Fruit fly (Drosophila melanogaster) whole organism, embryonic: ENCODE results near the gene CHES-1-like.
A peak's percentile ranks its signal among the peaks of the same experiment; 100 is the strongest.

ENCODE experiments used
- Aef1 ChIP-seq: fragments of 200-800 bp; sonication (Bioruptor generic); IDR thresholded peaks from 3 replicates; pipeline ENCODE4 v1.3.6; 2022; ENCODE audit warnings: missing biosample characterization, missing genetic modification characterization
- Asciz ChIP-seq: fragments of 200-800 bp; sonication (Bioruptor generic); optimal IDR thresholded peaks from 2 replicates; lab custom pipeline; 2017; ENCODE audit warnings: missing biosample characterization, mild to moderate bottlenecking, missing genetic modification characterization, missing genetic modification reagents
- Atf3 ChIP-seq: fragments of 200-800 bp; sonication (Bioruptor generic); optimal IDR thresholded peaks from 3 replicates; lab custom pipeline; 2016; ENCODE audit warnings: missing biosample characterization, missing genetic modification characterization
- CG10321 ChIP-seq: fragments of 200-800 bp; sonication (Bioruptor generic); IDR thresholded peaks from 2 replicates; pipeline ENCODE4 v1.3.6; 2022; ENCODE audit warnings: missing biosample characterization, missing genetic modification characterization
- CG10654 ChIP-seq: fragments of 200-800 bp; sonication (Bioruptor generic); optimal IDR thresholded peaks from 2 replicates; lab custom pipeline; 2016; ENCODE audit warnings: missing biosample characterization, missing genetic modification characterization
- CG12299 ChIP-seq: fragments of 200-800 bp; sonication (Bioruptor generic); optimal IDR thresholded peaks from 2 replicates; lab custom pipeline; 2018; ENCODE audit warnings: missing biosample characterization, mild to moderate bottlenecking, missing genetic modification characterization
- CG12769 ChIP-seq: fragments of 200-800 bp; sonication (Bioruptor generic); optimal IDR thresholded peaks from 2 replicates; lab custom pipeline; 2019; ENCODE audit warnings: missing biosample characterization, mild to moderate bottlenecking, missing genetic modification characterization, moderate library complexity
- CG13296 ChIP-seq: fragments of 200-800 bp; sonication (Bioruptor generic); optimal IDR thresholded peaks from 3 replicates; lab custom pipeline; 2018; ENCODE audit warnings: missing biosample characterization, mild to moderate bottlenecking, missing genetic modification characterization
- CG13775 ChIP-seq: fragments of 200-800 bp; sonication (Bioruptor generic); optimal IDR thresholded peaks from 3 replicates; lab custom pipeline; 2017; ENCODE audit warnings: missing biosample characterization, mild to moderate bottlenecking, missing genetic modification characterization
- CG17385 ChIP-seq: fragments of 200-800 bp; sonication (Bioruptor generic); optimal IDR thresholded peaks from 3 replicates; lab custom pipeline; 2018; ENCODE audit warnings: missing biosample characterization, mild to moderate bottlenecking, missing genetic modification characterization
- CG17802 ChIP-seq: fragments of 200-800 bp; sonication (Bioruptor generic); optimal IDR thresholded peaks from 2 replicates; lab custom pipeline; 2018; ENCODE audit warnings: missing biosample characterization, mild to moderate bottlenecking, missing genetic modification characterization, moderate library complexity
- CG1792 ChIP-seq: fragments of 200-800 bp; sonication (Bioruptor generic); optimal IDR thresholded peaks from 2 replicates; lab custom pipeline; 2016; ENCODE audit warnings: missing biosample characterization, missing genetic modification characterization
- CG2129 ChIP-seq: fragments of 200-800 bp; sonication (Bioruptor generic); IDR thresholded peaks from 2 replicates; pipeline ENCODE4 v1.3.6; 2022; ENCODE audit warnings: missing biosample characterization, missing genetic modification characterization; ENCODE audit not compliant: partially characterized antibody
- CG2678 ChIP-seq: fragments of 200-800 bp; sonication (Bioruptor generic); optimal IDR thresholded peaks from 3 replicates; lab custom pipeline; 2019; ENCODE audit warnings: missing biosample characterization, mild to moderate bottlenecking, missing genetic modification characterization, moderate library complexity
- CG31441 ChIP-seq: fragments of 200-800 bp; sonication (Bioruptor generic); IDR thresholded peaks from 2 replicates; pipeline ENCODE4 v1.3.6; 2022; ENCODE audit warnings: missing biosample characterization, missing genetic modification characterization
- CG4282 ChIP-seq: fragments of 200-800 bp; sonication (Bioruptor generic); optimal IDR thresholded peaks from 2 replicates; lab custom pipeline; 2016; ENCODE audit warnings: missing biosample characterization, missing genetic modification characterization
- CG4617 ChIP-seq: fragments of 200-800 bp; sonication (Bioruptor generic); optimal IDR thresholded peaks from 3 replicates; lab custom pipeline; 2016; ENCODE audit warnings: missing biosample characterization, missing genetic modification characterization, borderline replicate concordance
- CG5180 ChIP-seq: fragments of 200-800 bp; sonication (Bioruptor generic); optimal IDR thresholded peaks from 3 replicates; lab custom pipeline; 2017; ENCODE audit warnings: missing biosample characterization, missing genetic modification characterization, mild to moderate bottlenecking, moderate library complexity, missing genetic modification reagents
- CG6765 ChIP-seq: fragments of 200-800 bp; sonication (Bioruptor generic); optimal IDR thresholded peaks from 3 replicates; lab custom pipeline; 2017; ENCODE audit warnings: missing biosample characterization, mild to moderate bottlenecking, missing genetic modification characterization
- CG7556 ChIP-seq: fragments of 200-800 bp; sonication (Bioruptor generic); optimal IDR thresholded peaks from 2 replicates; lab custom pipeline; 2017; ENCODE audit warnings: missing biosample characterization, mild to moderate bottlenecking, missing genetic modification characterization
- CG9727 ChIP-seq: fragments of 200-800 bp; sonication (Bioruptor generic); optimal IDR thresholded peaks from 3 replicates; lab custom pipeline; 2017; ENCODE audit warnings: missing biosample characterization, mild to moderate bottlenecking, missing genetic modification characterization
- Dbx ChIP-seq: fragments of 200-800 bp; sonication (Bioruptor generic); IDR thresholded peaks from 3 replicates; pipeline ENCODE4 v1.3.6; 2022; ENCODE audit warnings: missing biosample characterization, missing genetic modification characterization
- Drgx ChIP-seq: fragments of 200-800 bp; sonication (Bioruptor generic); IDR thresholded peaks from 2 replicates; pipeline ENCODE4 v1.3.6; 2022; ENCODE audit warnings: missing biosample characterization, missing genetic modification characterization
- E2f1 ChIP-seq: fragments of 200-800 bp; sonication (Bioruptor generic); IDR thresholded peaks from 2 replicates; pipeline ENCODE4 v1.3.6; 2022; ENCODE audit warnings: missing biosample characterization, missing genetic modification characterization
- Hsf ChIP-seq: fragments of 200-800 bp; sonication (Bioruptor generic); optimal IDR thresholded peaks from 3 replicates; lab custom pipeline; 2016; ENCODE audit warnings: missing biosample characterization, missing genetic modification characterization
- Med ChIP-seq: fragments of 200-800 bp; sonication (Bioruptor generic); peaks from one replicate; lab custom pipeline; 2016; ENCODE audit warnings: missing biosample characterization, missing genetic modification characterization, mild to moderate bottlenecking, inconsistent platforms, moderate library complexity
- Oli ChIP-seq: fragments of 200-800 bp; sonication (Bioruptor generic); optimal IDR thresholded peaks from 2 replicates; lab custom pipeline; 2018; ENCODE audit warnings: missing biosample characterization, mild to moderate bottlenecking, missing genetic modification characterization, moderate library complexity
- Ravus ChIP-seq: fragments of 200-800 bp; sonication (Bioruptor generic); IDR thresholded peaks from 2 replicates; pipeline ENCODE4 v1.3.6; 2022; ENCODE audit warnings: missing biosample characterization, missing genetic modification characterization
- Scr ChIP-seq: fragments of 200-800 bp; sonication (Bioruptor generic); IDR thresholded peaks from 2 replicates; pipeline ENCODE4 v1.3.6; 2022; ENCODE audit warnings: missing biosample characterization, missing genetic modification characterization; ENCODE audit not compliant: partially characterized antibody
- Taf1 ChIP-seq: fragments of 200-800 bp; sonication (Bioruptor generic); IDR thresholded peaks from 2 replicates; pipeline ENCODE4 v1.3.6; 2022; ENCODE audit warnings: missing biosample characterization, missing genetic modification characterization
- Xbp1 ChIP-seq: fragments of 200-800 bp; sonication (Bioruptor generic); optimal IDR thresholded peaks from 3 replicates; lab custom pipeline; 2016; ENCODE audit warnings: missing biosample characterization, mild to moderate bottlenecking, missing genetic modification characterization
- ac ChIP-seq: fragments of 200-800 bp; sonication (Bioruptor generic); optimal IDR thresholded peaks from 3 replicates; lab custom pipeline; 2017; ENCODE audit warnings: missing biosample characterization, mild to moderate bottlenecking, missing genetic modification characterization
- bbx ChIP-seq: fragments of 200-800 bp; sonication (Bioruptor generic); IDR thresholded peaks from 2 replicates; pipeline ENCODE4 v1.3.6; 2022; ENCODE audit warnings: missing biosample characterization, missing genetic modification characterization; ENCODE audit not compliant: partially characterized antibody
- caup ChIP-seq: fragments of 200-800 bp; sonication (Bioruptor generic); optimal IDR thresholded peaks from 3 replicates; lab custom pipeline; 2017; ENCODE audit warnings: missing biosample characterization, mild to moderate bottlenecking, missing genetic modification characterization, moderate library complexity; ENCODE audit not compliant: severe bottlenecking
- grau ChIP-seq: fragments of 200-800 bp; optimal IDR thresholded peaks from 3 replicates; lab custom pipeline; 2019; ENCODE audit warnings: missing biosample characterization, mild to moderate bottlenecking, missing genetic modification characterization, moderate library complexity
- ham ChIP-seq: fragments of 200-800 bp; sonication (Bioruptor generic); IDR thresholded peaks from 2 replicates; pipeline ENCODE4 v1.3.6; 2022; ENCODE audit warnings: missing biosample characterization, missing genetic modification characterization
- hb ChIP-seq: fragments of 200-800 bp; sonication (Bioruptor generic); IDR thresholded peaks from 3 replicates; pipeline ENCODE4 v1.3.6; 2022; ENCODE audit warnings: missing biosample characterization, missing genetic modification characterization; ENCODE audit not compliant: partially characterized antibody
- ind ChIP-seq: fragments of 200-800 bp; sonication (Bioruptor generic); optimal IDR thresholded peaks from 3 replicates; lab custom pipeline; 2016; ENCODE audit warnings: missing biosample characterization, missing genetic modification characterization
- maf-S ChIP-seq: fragments of 200-800 bp; sonication (Bioruptor generic); optimal IDR thresholded peaks from 2 replicates; lab custom pipeline; 2016; ENCODE audit warnings: missing biosample characterization, missing genetic modification characterization
- pfk ChIP-seq: fragments of 200-800 bp; sonication (Bioruptor generic); optimal IDR thresholded peaks from 2 replicates; lab custom pipeline; 2018; ENCODE audit warnings: missing biosample characterization, mild to moderate bottlenecking, missing genetic modification characterization, moderate library complexity
- row ChIP-seq: fragments of 200-800 bp; sonication (Bioruptor generic); IDR thresholded peaks from 3 replicates; pipeline ENCODE4 v1.3.6; 2022; ENCODE audit warnings: missing biosample characterization, missing genetic modification characterization
- sens ChIP-seq: fragments of 200-800 bp; sonication (Bioruptor generic); peaks from one replicate; lab custom pipeline; 2016; ENCODE audit warnings: missing biosample characterization, missing genetic modification characterization
- unc-4 ChIP-seq: fragments of 200-800 bp; sonication (Bioruptor generic); IDR thresholded peaks from 2 replicates; pipeline ENCODE4 v1.3.6; 2022; ENCODE audit warnings: missing biosample characterization, missing genetic modification characterization; ENCODE audit not compliant: partially characterized antibody
- zf30C ChIP-seq: fragments of 200-800 bp; sonication (Bioruptor generic); optimal IDR thresholded peaks from 3 replicates; lab custom pipeline; 2018; ENCODE audit warnings: missing biosample characterization, mild to moderate bottlenecking, missing genetic modification characterization

CHES-1-like gene

dm6 chrX:7696711-7697654 lies 12.2 kb downstream of the CHES-1-like start (continued):
- TF ChIP-seq Xbp1 (GFP tag; lab: Kevin White, UChicago): peak; percentile 86
- TF ChIP-seq bbx: no peak
- TF ChIP-seq Asciz (GFP tag; lab: Kevin White, UChicago): peak; percentile 73
- TF ChIP-seq CG12769: peak; percentile 94
- peak; percentile 83 for TF ChIP-seq CG13775 (GFP tag; lab: Kevin White, UChicago)
- peak; percentile 74 for TF ChIP-seq CG10654 (GFP tag; lab: Kevin White, UChicago)
- TF ChIP-seq E2f1 (GFP tag; lab: Robert Waterston, UW): peak; percentile 86
- peak; percentile 64 for TF ChIP-seq CG1792 (GFP tag; lab: Kevin White, UChicago)
- peak; percentile 74; the same call in 1 of the 2 replicates for TF ChIP-seq ham
- peak; percentile 85 for TF ChIP-seq CG31441 (GFP tag; lab: Robert Waterston, UW)
- peak; percentile 65 for TF ChIP-seq Atf3 (GFP tag; lab: Kevin White, UChicago)
- peak; percentile 88 for TF ChIP-seq Hsf (GFP tag; lab: Kevin White, UChicago)
- peak; percentile 79 for TF ChIP-seq CG5180 (GFP tag; lab: Kevin White, UChicago)
- peak; percentile 99 for TF ChIP-seq grau
- no peak for TF ChIP-seq zf30C (GFP tag; lab: Kevin White, UChicago)
- TF ChIP-seq CG6765: peak; percentile 95

dm6 chrX:7696165-7696564 lies 13.0 kb downstream of the CHES-1-like start:
- TF ChIP-seq CG4282 (GFP tag; lab: Kevin White, UChicago): no peak
- TF ChIP-seq CG12299 (tag; lab: Kevin White, UChicago): no peak
- TF ChIP-seq sens (GFP tag; lab: Kevin White, UChicago): peak; percentile 51
- no peak for TF ChIP-seq CG17385 (GFP tag; lab: Kevin White, UChicago)
- no peak for TF ChIP-seq hb (GFP tag; lab: Robert Waterston, UW)

- TF ChIP-seq CG13296 (GFP tag; lab: Kevin White, UChicago) (peak; percentile 0), Aef1 (GFP tag; lab: Robert Waterston, UW) (peak; percentile 17; the same call in 1 of the 3 replicates), Taf1 (GFP tag; lab: Robert Waterston, UW) (no peak), ac (GFP tag; lab: Kevin White, UChicago) (no peak), Drgx (GFP tag; lab: Robert Waterston, UW) (peak; percentile 17; the same call in 1 of the 2 replicates), grau (peak; percentile 55), Med (GFP tag; lab: Kevin White, UChicago) (peak; percentile 18), CG2129 (GFP tag; lab: Robert Waterston, UW) (no peak), CG4617 (no peak), CG2678 (peak; percentile 17), CG17802 (tag; lab: Kevin White, UChicago) (no peak), CG7556 (GFP tag; lab: Kevin White, UChicago) (peak; percentile 30), maf-S (GFP tag; lab: Kevin White, UChicago) (no peak), Oli (tag; lab: Kevin White, UChicago) (peak; percentile 10), CG10321 (GFP tag; lab: Robert Waterston, UW) (no peak), caup (peak; percentile 13), CG9727 (GFP tag; lab: Kevin White, UChicago) (peak; percentile 0), Scr (no peak), Dbx (GFP tag; lab: Robert Waterston, UW) (0 out of 3 replicates have a peak, but pooled peaks have one; percentile 35), Ravus (GFP tag; lab: Robert Waterston, UW) (no peak), ind (GFP tag; lab: Kevin White, UChicago) (no peak), pfk (GFP tag; lab: Kevin White, UChicago) (no peak), row (GFP tag; lab: Robert Waterston, UW) (peak; percentile 25; the same call in 1 of the 3 replicates), CG5180 (GFP tag; lab: Kevin White, UChicago) (no peak), unc-4 (GFP tag; lab: Robert Waterston, UW) (no peak)
These were observed 13.7 kb downstream of the CHES-1-like start for dm6 chrX:7695391-7696053.
